Fruit fly (Drosophila melanogaster): Measurements from ENCODE around the gene CG3164.

CG3164 gene

DNA sequence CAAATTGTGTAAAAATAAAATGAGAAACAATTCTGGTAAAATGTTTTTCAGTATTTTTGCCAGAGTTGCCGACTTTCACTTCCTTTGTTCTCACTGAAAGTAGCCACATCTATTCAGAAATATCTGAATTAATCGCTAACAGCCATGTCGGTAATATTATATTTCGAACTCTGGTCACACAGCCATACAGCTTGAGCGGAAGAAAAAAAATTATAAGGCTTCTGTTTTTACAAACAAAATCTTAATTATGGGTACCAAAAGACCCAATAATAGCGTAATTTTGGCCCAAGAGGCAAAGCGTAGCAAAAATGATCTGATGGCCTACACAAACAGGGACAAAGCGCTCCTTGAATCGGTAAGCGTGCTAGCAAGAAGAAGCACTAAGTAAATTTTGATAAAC is 25.4 kb upstream of the CG3164 start, which contains the start of gene CG3436 (continued):
- TF ChIP-seq CHES-1-like (GFP tag; optimal IDR thresholded peaks at IDR 0.05), result peak; percentile 40
- TF ChIP-seq NC2β (GFP tag; optimal IDR thresholded peaks at IDR 0.05), result peak; percentile 12
- TF ChIP-seq ken (GFP tag; IDR thresholded peaks at IDR 0.05), result no peak
- TF ChIP-seq E2f1 (GFP tag; IDR thresholded peaks at IDR 0.05), result no peak
- no peak for TF ChIP-seq CG1529 (GFP tag; optimal IDR thresholded peaks at IDR 0.05)
- TF ChIP-seq CG11696 (GFP tag; IDR thresholded peaks at IDR 0.05), result no peak
- no peak for TF ChIP-seq lab (GFP tag; optimal IDR thresholded peaks at IDR 0.05)
- TF ChIP-seq Eip74EF (GFP tag; optimal IDR thresholded peaks at IDR 0.05), result no peak
- peak; percentile 96 for TF ChIP-seq CG4617 (GFP tag; optimal IDR thresholded peaks at IDR 0.05; ENCODE audit: borderline replicate concordance)
- TF ChIP-seq CG7839 (tag; optimal IDR thresholded peaks at IDR 0.05), result no peak
- TF ChIP-seq CG17568 (GFP tag; optimal IDR thresholded peaks at IDR 0.05), result no peak
- no peak for TF ChIP-seq Mes4 (GFP tag; optimal IDR thresholded peaks at IDR 0.05)
- no peak for TF ChIP-seq cato (GFP tag; optimal IDR thresholded peaks at IDR 0.05; ENCODE audit: borderline replicate concordance)
- peak; percentile 11 for TF ChIP-seq lbe (GFP tag; optimal IDR thresholded peaks at IDR 0.05)
- TF ChIP-seq lola (GFP tag; optimal IDR thresholded peaks at IDR 0.05), result no peak
- no peak for TF ChIP-seq H2.0 (GFP tag; IDR thresholded peaks at IDR 0.05)
- no peak for TF ChIP-seq slbo (GFP tag; IDR thresholded peaks at IDR 0.05)
- no peak for TF ChIP-seq CG16863 (GFP tag; optimal IDR thresholded peaks at IDR 0.05)
- TF ChIP-seq CG9215 (GFP tag; IDR thresholded peaks at IDR 0.05), result no peak
- TF ChIP-seq CG31441 (GFP tag; IDR thresholded peaks at IDR 0.05), result no peak
- TF ChIP-seq Hr78 (GFP tag; optimal IDR thresholded peaks at IDR 0.05), result no peak
- no peak for TF ChIP-seq Vsx1 (GFP tag; optimal IDR thresholded peaks at IDR 0.05)
- no peak for TF ChIP-seq CG12219 (GFP tag; optimal IDR thresholded peaks at IDR 0.05)
- TF ChIP-seq pfk (GFP tag; optimal IDR thresholded peaks at IDR 0.05), result no peak
- TF ChIP-seq sqz (GFP tag; optimal IDR thresholded peaks at IDR 0.05), result peak; percentile 70
- TF ChIP-seq gcm (GFP tag; optimal IDR thresholded peaks at IDR 0.05), result no peak
- TF ChIP-seq Lpt (GFP tag; optimal IDR thresholded peaks at IDR 0.05), result no peak
- no peak for TF ChIP-seq Rx (GFP tag; IDR thresholded peaks at IDR 0.05)
- TF ChIP-seq Dp (GFP tag; optimal IDR thresholded peaks at IDR 0.05), result peak; percentile 22
- no peak for TF ChIP-seq Bgb (GFP tag; IDR thresholded peaks at IDR 0.05; ENCODE audit: partially characterized antibody)
- no peak for TF ChIP-seq fd96Cb (tag; optimal IDR thresholded peaks at IDR 0.05)
- no peak for TF ChIP-seq CG14965 (GFP tag; optimal IDR thresholded peaks at IDR 0.05; ENCODE audit: borderline replicate concordance)
- no peak for TF ChIP-seq Atf3 (GFP tag; optimal IDR thresholded peaks at IDR 0.05)
- no peak for TF ChIP-seq z (GFP tag; IDR thresholded peaks at IDR 0.05)
- no peak for TF ChIP-seq dm (GFP tag; optimal IDR thresholded peaks at IDR 0.05)
- no peak for TF ChIP-seq CG3281 (GFP tag; optimal IDR thresholded peaks at IDR 0.05)
- no peak for TF ChIP-seq klu (GFP tag; IDR thresholded peaks at IDR 0.05)
- TF ChIP-seq bcd (GFP tag; optimal IDR thresholded peaks at IDR 0.05), result no peak
- TF ChIP-seq Sry-δ (GFP tag; optimal IDR thresholded peaks at IDR 0.05), result peak; percentile 58
- TF ChIP-seq ac (GFP tag; optimal IDR thresholded peaks at IDR 0.05), result no peak
- no peak for TF ChIP-seq Opbp (GFP tag; IDR thresholded peaks at IDR 0.05; ENCODE audit: partially characterized antibody)
- TF ChIP-seq CG9817 (tag; optimal IDR thresholded peaks at IDR 0.05), result peak; percentile 17
- no peak for TF ChIP-seq kni (GFP tag; optimal IDR thresholded peaks at IDR 0.05)
- TF ChIP-seq sens-2 (GFP tag; IDR thresholded peaks at IDR 0.05), result no peak
- no peak for TF ChIP-seq chif (GFP tag; optimal IDR thresholded peaks at IDR 0.05)
- TF ChIP-seq run (tag; optimal IDR thresholded peaks at IDR 0.05), result no peak
- no peak for TF ChIP-seq slp2 (GFP tag; optimal IDR thresholded peaks at IDR 0.05)
- TF ChIP-seq CG11560 (tag; IDR thresholded peaks at IDR 0.05), result no peak
- no peak for TF ChIP-seq D (optimal IDR thresholded peaks at IDR 0.05)
- TF ChIP-seq D (GFP tag; optimal IDR thresholded peaks at IDR 0.05), result no peak
- peak; percentile 27 for TF ChIP-seq CG12299 (tag; optimal IDR thresholded peaks at IDR 0.05)

Measured in whole organism, embryonic.